Fruit fly (Drosophila melanogaster) whole organism, pupa: Measurements from ENCODE around the gene Acsx1L.

Experiments used
- CG10348 ChIP-seq: fragments of 200-800 bp; sonication (Bioruptor generic); IDR thresholded peaks from 2 replicates; pipeline ENCODE4 v1.3.6; 2022; ENCODE audit warnings: missing biosample characterization, missing genetic modification characterization
- CG15710 ChIP-seq: fragments of 200-800 bp; sonication (Bioruptor generic); optimal IDR thresholded peaks from 2 replicates; lab custom pipeline; 2018; ENCODE audit warnings: missing biosample characterization, mild to moderate bottlenecking, missing genetic modification characterization, moderate library complexity
- CG17806 ChIP-seq: fragments of 200-800 bp; sonication (Bioruptor generic); optimal IDR thresholded peaks from 2 replicates; lab custom pipeline; 2018; ENCODE audit warnings: missing biosample characterization, mild to moderate bottlenecking, missing genetic modification characterization, moderate library complexity
- CG8159 ChIP-seq: fragments of 200-800 bp; sonication (Bioruptor generic); optimal IDR thresholded peaks from 3 replicates; lab custom pipeline; 2018; ENCODE audit warnings: missing biosample characterization, mild to moderate bottlenecking, missing genetic modification characterization, moderate library complexity
- CG9948 ChIP-seq: fragments of 200-800 bp; sonication (Bioruptor generic); optimal IDR thresholded peaks from 2 replicates; lab custom pipeline; 2018; ENCODE audit warnings: missing biosample characterization, mild to moderate bottlenecking, missing genetic modification characterization, moderate library complexity
- EcR ChIP-seq: fragments of 200-800 bp; sonication (Bioruptor generic); optimal IDR thresholded peaks from 3 replicates; lab custom pipeline; 2019; ENCODE audit warnings: missing biosample characterization, missing genetic modification characterization, mild to moderate bottlenecking, moderate library complexity, missing genetic modification reagents
- Snoo ChIP-seq: fragments of 200-800 bp; sonication (Bioruptor generic); optimal IDR thresholded peaks from 3 replicates; lab custom pipeline; 2017; ENCODE audit warnings: missing biosample characterization, mild to moderate bottlenecking, missing genetic modification characterization, inconsistent platforms
- gl ChIP-seq: fragments of 200-800 bp; sonication (Bioruptor generic); optimal IDR thresholded peaks from 2 replicates; lab custom pipeline; 2018; ENCODE audit warnings: missing biosample characterization, mild to moderate bottlenecking, missing genetic modification characterization

- TF ChIP-seq Snoo (no peak), gl (no peak), CG15710 (tag; lab: Kevin White, UChicago) (no peak), CG9948 (tag; lab: Kevin White, UChicago) (no peak), CG10348 (GFP tag; lab: Robert Waterston, UW) (no peak), EcR (no peak), CG17806 (tag; lab: Kevin White, UChicago) (no peak), CG8159 (tag; lab: Kevin White, UChicago) (no peak)
Observed at dm6 chr3R:19785451-19785850, 12.4 kb upstream of the Acsx1L start.
